Worm (Caenorhabditis elegans) whole organism, L3 larva: ENCODE data around the gene Y14H12A.1.

Source experiments
- lin-39 ChIP-seq: fragments of 150-350 bp; optimal IDR thresholded peaks from 2 replicates; lab custom pipeline; 2018; ENCODE audit warnings: missing biosample characterization, missing genetic modification reagents, missing genetic modification characterization
- nhr-23 ChIP-seq: fragments of 150-350 bp; optimal IDR thresholded peaks from 2 replicates; lab custom pipeline; 2014; ENCODE audit warnings: missing biosample characterization, missing genetic modification reagents, missing genetic modification characterization
- nhr-237 ChIP-seq: fragments of 150-350 bp; optimal IDR thresholded peaks from 2 replicates; lab custom pipeline; 2014; ENCODE audit warnings: missing biosample characterization, missing genetic modification characterization
- nhr-67 ChIP-seq: fragments of 150-350 bp; optimal IDR thresholded peaks from 2 replicates; lab custom pipeline; 2014; ENCODE audit warnings: missing biosample characterization, missing genetic modification characterization

DNA sequence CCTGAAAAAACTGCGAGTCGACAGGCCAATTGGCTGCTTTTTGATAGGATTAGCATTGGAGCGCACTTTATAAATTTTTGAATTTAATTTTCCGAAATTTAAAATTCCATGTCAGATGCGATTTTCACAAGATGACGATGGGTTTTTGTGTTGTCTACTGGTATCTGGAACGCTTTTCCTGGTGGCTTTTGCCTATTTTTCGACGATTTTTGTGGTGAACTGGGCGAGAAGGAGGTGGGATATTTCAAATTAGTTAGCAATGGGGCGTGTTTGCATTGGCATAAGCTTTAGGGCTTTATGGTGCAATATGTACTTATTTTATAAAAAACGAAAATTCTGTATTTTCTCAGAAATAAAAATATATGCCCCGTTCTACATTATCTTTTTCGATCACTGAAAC, 20.8 kb upstream of the Y14H12A.1 start, which contains the start of gene K10G6.9:
- TF ChIP-seq nhr-23 (tag; lab: Kevin White, UChicago) (no peak), nhr-67 (tag; lab: Kevin White, UChicago) (no peak), lin-39 (tag; lab: Kevin White, UChicago) (no peak), nhr-237 (tag; lab: Kevin White, UChicago) (no peak)
